Fruit fly (Drosophila melanogaster) S2 (cell line): ENCODE results near the gene CG32590.

Source experiments
- CG8478 ChIP-seq: fragments of >200 bp; optimal IDR thresholded peaks from 2 replicates; lab custom pipeline; 2018
- CTCF ChIP-seq, 2 experiments: fragments of >200 bp; optimal IDR thresholded peaks; 2 replicates each; lab custom pipeline; 2018

DNA sequence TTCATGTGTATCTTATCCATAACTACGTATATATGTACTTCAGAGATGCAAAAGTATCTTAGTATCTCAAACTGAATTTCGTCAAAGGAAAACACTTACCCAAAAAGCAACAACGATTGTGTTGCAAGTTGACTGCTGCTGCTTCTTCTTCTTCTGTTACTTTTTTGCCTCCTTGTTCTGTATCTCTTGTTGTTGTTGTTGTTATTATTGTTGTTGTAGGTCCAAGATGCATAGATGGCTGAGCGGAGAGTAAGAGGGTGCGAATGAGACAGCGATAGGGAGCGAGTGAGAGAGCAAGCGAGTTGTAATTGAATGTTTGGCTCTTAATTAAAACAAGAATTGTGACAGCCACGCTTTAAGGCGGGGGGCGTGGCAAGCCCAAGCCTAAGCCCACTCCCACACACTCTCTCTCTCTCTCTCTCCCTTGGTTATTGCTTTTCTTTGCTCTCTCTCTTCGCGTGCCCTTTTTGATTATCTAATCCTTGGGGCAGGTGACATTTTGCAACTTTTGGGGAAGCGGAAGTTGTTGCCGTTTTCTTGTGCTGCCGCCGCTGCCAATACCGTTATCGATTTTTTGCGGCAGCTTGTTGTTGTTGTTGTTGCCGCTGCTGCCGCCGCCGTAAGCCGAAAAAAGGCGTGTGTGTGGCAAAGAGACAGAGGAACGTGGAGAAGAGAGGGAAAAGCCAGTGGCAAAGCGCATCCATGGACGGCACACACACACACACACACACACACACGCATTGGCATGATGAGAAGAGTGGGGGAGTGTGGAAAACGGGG lies 14.0 kb downstream of the CG32590 start:
- TF ChIP-seq CG8478 (lab: Kevin White, UChicago) (no peak), CTCF (optimal IDR thresholded peaks at IDR 0.05; lab: Kevin White, UChicago) (no peak)
